Fruit fly (Drosophila melanogaster) whole organism, larva: ENCODE data around the gene CG12985.
"Not testable (repeated sequence)": the region's sequence is repeated elsewhere in the genome, so short reads cannot be mapped to it uniquely, and the experiment has no call there.

Experiments
- noc ChIP-seq: fragments of 200-800 bp; sonication (Bioruptor generic); optimal IDR thresholded peaks from 3 replicates; lab custom pipeline; 2019; ENCODE audit warnings: missing biosample characterization, mild to moderate bottlenecking, missing genetic modification characterization, moderate library complexity

Gene CG12985

dm6 chrX:17887877-17888276 is 4.4 kb downstream of the CG12985 start, which contains the start of gene CG6788:
Gene CG6788, plus strand, starts transcription at chrX:17888177.
- TF ChIP-seq noc (tag; lab: Kevin White, UChicago): no peak

dm6 chrX:17889247-17889646 is 5.7 kb downstream of the CG12985 start, which contains the start of gene Gss1:
Gene Gss1, plus strand, starts transcription at chrX:17889547.
- not testable (repeated sequence) for TF ChIP-seq noc (tag; lab: Kevin White, UChicago)

- TF ChIP-seq noc (tag; lab: Kevin White, UChicago): not testable (repeated sequence)
Observed at dm6 chrX:17899402-17899801, 15.9 kb downstream of the CG12985 start, which contains the start of gene Gss2. Gene Gss2, plus strand, starts transcription at chrX:17899702.

DNA sequence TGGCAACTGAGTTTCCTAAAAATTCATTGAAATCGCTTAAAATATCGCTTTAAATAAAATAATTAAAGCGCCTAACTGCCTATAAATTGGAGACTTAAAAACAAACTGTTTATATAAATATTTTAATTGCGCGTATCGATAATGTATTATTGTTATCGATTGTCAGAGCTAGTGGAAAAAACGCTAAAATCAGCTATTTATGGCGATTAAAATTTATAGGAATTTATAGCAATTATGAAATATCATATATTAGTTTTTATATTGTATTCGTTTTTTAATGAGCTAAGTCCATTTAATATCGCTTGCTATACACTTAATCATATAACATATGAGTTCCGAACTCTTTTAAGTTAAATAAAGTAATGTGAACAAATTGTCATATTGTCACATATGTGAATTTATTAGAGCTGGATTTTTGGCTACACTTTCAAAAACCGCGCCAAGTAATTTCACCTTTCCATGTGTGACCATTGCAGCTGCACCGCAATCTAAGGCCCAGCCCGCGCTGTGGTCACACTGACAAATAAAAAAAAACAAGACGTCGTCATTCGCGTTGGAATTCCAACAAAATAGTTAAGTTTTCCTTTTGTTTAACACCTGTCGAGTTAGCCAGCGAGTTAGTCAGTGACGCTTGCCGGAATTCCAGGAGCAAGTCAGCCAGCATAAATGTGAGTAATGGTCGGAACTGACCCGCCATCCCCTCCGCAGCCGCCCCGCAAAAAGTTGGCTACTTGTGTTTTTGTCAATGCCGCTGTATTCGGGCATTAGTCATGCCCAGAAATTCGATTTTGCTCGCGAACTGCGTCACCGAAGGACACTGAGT is 23.9 kb downstream of the CG12985 start, which contains the start of the genes CG7772 and Vps4:
Gene CG7772 (minus strand): TSS at position 78 of the 823 bp plus-strand sequence.
Gene Vps4 (plus strand): TSS at position 509 of the 823 bp plus-strand sequence.
- no peak for TF ChIP-seq noc (tag; lab: Kevin White, UChicago)

DNA sequence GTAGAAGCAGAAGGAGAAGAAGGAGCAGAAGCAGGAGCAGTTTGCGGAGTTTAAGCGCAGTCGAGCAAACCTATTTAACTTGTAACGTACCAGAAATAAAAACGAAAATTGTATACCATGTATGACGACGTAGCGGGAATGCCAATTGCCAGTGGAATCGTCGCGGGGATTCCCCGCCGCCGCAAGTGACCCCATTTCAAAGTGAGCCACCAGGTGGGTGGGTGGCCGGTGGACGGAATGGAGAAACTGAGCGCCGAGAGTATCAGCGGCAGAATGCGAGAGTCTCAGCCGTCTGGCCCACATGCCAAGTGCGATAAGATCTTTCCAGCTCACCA is 27.1 kb downstream of the CG12985 start:
- no peak for TF ChIP-seq noc (tag; lab: Kevin White, UChicago)

- TF ChIP-seq noc (tag; lab: Kevin White, UChicago): no peak
Observed at dm6 chrX:17910941-17911703, 27.6 kb downstream of the CG12985 start, which contains the start of gene CG6847. Gene CG6847, plus strand, starts transcription at chrX:17911462.

DNA sequence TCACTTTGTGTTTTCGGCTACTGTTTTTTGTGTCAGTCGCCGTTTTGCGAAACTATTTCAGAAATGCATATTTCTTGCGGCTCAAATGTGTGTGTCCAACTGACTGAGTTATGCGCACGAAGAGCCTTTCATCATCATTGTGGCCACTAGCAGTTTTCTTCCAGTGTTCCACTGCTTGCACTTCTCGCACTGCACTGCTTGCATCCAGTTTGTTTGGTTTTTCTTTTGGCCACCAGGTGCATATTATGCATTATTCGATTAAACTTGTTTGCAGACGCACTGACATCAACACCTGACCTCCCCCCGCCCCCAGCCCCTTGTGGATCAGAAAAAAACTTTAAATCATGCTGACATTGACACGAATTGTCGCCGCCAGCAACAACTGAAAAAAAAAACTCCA is 29.0 kb downstream of the CG12985 start:
- TF ChIP-seq noc (tag; lab: Kevin White, UChicago): no peak

DNA sequence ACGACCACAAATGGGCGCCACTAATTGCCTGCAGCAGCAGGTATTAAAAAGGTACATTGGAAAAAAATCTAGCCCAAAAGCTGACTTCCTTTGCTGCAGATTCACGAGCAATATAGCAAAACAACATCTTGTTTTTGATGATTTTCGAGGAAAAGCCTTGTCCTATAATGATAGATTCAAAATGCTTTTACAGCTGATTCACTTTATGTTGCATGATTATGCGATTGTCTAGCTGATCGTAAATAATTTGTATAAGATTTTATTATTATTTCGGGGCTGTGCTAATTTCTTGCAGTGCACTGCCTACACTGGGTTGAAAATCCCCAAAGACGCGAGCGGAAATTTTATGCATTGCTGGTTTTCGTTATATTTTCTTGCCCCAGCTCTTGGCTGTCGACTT is 31.0 kb downstream of the CG12985 start:
- TF ChIP-seq noc (tag; lab: Kevin White, UChicago): no peak

- TF ChIP-seq noc (tag; lab: Kevin White, UChicago): no peak
Observed at dm6 chrX:17915929-17916328, 32.4 kb downstream of the CG12985 start.

dm6 chrX:17917564-17918233 is 34.2 kb downstream of the CG12985 start:
- TF ChIP-seq noc (tag; lab: Kevin White, UChicago): no peak

DNA sequence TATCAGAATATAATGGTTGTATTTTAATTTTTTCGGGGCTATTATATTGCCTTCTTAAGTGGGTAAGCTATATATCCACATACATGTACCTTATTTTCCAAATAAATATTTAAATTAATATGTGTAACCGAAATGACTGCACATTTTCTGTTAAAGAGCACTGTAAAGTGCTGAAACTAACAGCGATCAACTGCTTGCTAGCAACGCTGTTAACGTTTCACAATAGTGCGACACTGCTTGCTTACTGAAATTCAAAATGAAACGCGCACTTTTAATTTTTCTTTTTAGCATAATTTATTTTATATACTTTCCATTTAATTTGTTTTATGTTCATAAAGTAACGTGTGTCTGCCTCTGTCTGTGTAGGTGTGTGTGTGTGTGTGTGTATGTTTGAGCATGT is 40.5 kb downstream of the CG12985 start:
- TF ChIP-seq noc (tag; lab: Kevin White, UChicago): no peak
